Worm (Caenorhabditis elegans) whole organism, L4/young adult: Measurements from ENCODE around the gene crn-4.

Source experiments
- W03F9.2 ChIP-seq: fragments of 150-350 bp; optimal IDR thresholded peaks from 2 replicates; lab custom pipeline; 2014; ENCODE audit warnings: missing biosample characterization, missing genetic modification characterization
- dao-5 ChIP-seq: sonication (generic microtip); optimal IDR thresholded peaks from 2 replicates; lab custom pipeline; 2016; ENCODE audit warnings: missing genotype, missing genetic modification characterization, moderate library complexity, missing compliant biosample characterization
- him-1 ChIP-seq: sonication (generic microtip); optimal IDR thresholded peaks from 2 replicates; lab custom pipeline; 2016; ENCODE audit warnings: missing genotype, missing genetic modification reagents, missing genetic modification characterization, missing compliant biosample characterization

DNA sequence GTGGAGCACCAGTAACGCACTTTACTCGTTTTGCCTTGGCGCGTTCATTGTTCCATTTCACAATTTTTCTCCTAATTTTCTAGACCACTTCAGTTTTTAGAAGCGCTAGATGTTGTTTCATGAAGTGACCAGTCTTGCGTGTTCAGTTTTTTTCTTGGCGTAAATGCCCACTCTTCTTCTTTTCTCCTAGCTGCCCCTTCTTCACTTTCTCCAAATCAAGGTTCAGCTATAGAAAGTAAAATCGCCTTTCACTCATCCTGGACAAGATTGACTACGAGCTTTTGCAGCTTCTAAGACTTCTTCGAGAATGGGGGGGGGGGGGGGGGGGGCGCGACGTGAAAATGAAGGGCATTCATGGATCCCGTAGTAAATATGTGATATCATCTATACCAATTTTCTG lies 45.2 kb downstream of the crn-4 start:
- TF ChIP-seq him-1 (tag; lab: Kevin White, UChicago), result no peak
- TF ChIP-seq W03F9.2 (tag; lab: Kevin White, UChicago), result no peak
- TF ChIP-seq dao-5 (tag; lab: Kevin White, UChicago), result no peak
